Fruit fly (Drosophila melanogaster) Kc167 (cell line): Measurements from ENCODE around the gene Srr.

Experiments
- Myc ChIP-seq: fragments of >200 bp; optimal IDR thresholded peaks from 2 replicates; lab custom pipeline; 2017; ENCODE audit warnings: missing external identifiers
- Sin3A ChIP-seq: fragments of >200 bp; optimal IDR thresholded peaks from 2 replicates; lab custom pipeline; 2018; ENCODE audit warnings: missing external identifiers
- h ChIP-seq: fragments of >200 bp; optimal IDR thresholded peaks from 3 replicates; lab custom pipeline; 2018; ENCODE audit warnings: missing external identifiers
- insv ChIP-seq: fragments of >200 bp; optimal IDR thresholded peaks from 3 replicates; lab custom pipeline; 2018; ENCODE audit warnings: missing external identifiers
- psq ChIP-seq: fragments of >200 bp; optimal IDR thresholded peaks from 2 replicates; lab custom pipeline; 2017; ENCODE audit warnings: missing external identifiers
- ttk ChIP-seq: sonication (Bioruptor generic); optimal IDR thresholded peaks from 2 replicates; lab custom pipeline; 2017; ENCODE audit warnings: missing external identifiers

Gene Srr

DNA sequence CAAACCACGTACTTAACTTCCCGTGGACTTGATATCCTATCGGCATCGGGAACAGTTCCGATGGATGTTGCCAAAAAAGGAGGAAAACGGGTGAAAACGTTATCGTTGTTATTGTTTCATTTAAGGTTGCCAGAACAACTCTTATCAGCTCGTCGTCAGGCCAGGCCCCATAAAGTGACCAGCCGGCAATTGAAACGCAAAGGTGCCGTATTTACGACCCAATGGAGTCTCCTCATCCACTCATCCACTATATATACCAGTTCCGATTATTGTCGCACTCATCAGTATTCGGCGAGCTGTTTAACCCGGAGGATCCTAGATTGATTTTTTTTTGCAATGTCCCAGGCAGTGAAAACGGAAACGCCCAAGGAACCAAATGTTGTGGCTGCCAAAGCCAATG lies at the start of gene Srr:
Srr (plus strand) TSS at position 278 of the 400 bp plus-strand sequence.
- TF ChIP-seq Myc (lab: Kevin White, UChicago) (no peak), insv (lab: Kevin White, UChicago) (no peak), Sin3A (lab: Kevin White, UChicago) (no peak), ttk (lab: Kevin White, UChicago) (no peak), h (lab: Kevin White, UChicago) (no peak), psq (lab: Kevin White, UChicago) (no peak)

DNA sequence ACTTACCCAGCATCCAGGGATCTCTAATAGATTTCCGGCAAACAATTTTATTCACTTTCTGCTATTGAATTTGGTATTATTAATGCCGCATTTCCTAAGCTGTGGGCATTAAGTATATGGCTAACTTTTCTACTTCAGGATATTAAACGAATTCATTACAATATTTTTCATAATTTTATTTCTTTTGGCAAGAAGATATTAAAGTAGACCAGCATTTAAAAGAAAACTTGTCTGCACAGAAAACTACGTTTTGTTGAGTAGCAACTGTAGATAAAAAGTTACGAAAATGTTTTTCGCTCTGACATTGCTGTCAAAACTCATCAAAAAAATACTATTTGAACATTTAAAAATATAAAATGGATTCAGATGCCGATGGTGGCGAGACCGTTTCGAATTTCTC lies 43.7 kb upstream of the Srr start, which contains the start of gene HP1e:
HP1e (plus strand) TSS at position 301 of the 400 bp plus-strand sequence.
- TF ChIP-seq Myc (lab: Kevin White, UChicago) (no peak), psq (lab: Kevin White, UChicago) (no peak), Sin3A (lab: Kevin White, UChicago) (no peak), h (lab: Kevin White, UChicago) (no peak), insv (lab: Kevin White, UChicago) (no peak), ttk (lab: Kevin White, UChicago) (no peak)

DNA sequence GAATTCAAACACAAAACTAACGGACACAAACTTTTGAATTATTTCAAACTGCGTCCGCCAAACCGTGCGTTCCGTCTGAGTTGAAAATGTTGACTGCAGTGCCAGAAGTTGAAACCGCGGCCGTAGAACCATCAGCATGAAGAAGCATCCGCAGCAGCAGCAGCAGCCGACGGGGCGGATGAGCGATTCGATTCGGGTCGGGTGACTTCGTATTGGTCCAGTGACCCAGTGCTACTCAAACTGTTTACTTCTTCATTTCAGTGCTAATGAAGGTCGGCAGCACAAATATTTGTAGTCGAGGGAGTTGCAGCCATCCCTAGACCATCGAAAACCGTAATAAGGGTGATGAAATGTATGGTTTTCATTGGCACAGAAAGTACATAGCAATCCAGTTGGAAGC lies 36.8 kb upstream of the Srr start, which contains the start of gene CG8861:
CG8861 (minus strand) TSS at position 101 of the 400 bp plus-strand sequence.
- TF ChIP-seq Sin3A (lab: Kevin White, UChicago) (no peak), Myc (lab: Kevin White, UChicago) (no peak), ttk (lab: Kevin White, UChicago) (no peak), h (lab: Kevin White, UChicago) (no peak), psq (lab: Kevin White, UChicago) (no peak), insv (lab: Kevin White, UChicago) (no peak)

DNA sequence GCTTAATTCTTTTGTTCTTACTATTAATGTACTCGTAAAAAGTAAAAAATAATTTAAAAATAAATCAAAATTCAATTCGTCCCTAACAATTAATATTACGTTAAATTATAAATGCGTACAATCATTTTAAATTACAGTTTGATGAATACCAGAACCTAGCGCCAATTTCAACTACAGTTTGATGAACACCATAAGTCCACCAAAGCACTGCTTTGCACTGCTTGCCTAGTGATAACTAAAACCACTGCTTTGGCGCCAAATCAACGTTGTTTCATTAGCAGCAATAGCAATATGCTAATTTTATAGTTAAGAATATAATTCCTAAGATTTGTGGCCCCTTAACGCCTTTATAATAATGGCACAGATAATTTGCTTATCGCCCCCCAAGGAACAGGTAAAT lies 36.4 kb upstream of the Srr start:
- TF ChIP-seq h (lab: Kevin White, UChicago) (no peak), Myc (lab: Kevin White, UChicago) (no peak), psq (lab: Kevin White, UChicago) (no peak)

DNA sequence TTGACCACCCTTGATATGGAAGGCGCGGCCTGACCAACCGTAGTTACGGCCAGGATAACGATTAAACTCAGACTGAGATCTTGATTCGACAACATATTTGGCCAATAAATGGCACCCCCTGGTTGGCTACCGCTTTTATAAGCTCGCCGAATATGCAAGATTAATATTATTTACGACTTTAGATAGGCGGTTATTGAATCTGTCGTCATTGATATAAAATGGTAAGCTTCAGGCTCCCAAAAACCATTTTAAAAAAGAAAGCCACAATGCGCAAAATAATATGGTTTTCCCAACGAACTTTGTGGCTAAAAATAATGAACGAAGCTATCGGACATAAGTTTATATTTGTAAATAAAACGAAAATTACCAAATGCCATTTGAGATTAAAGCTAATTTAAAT lies 35.0 kb upstream of the Srr start, which contains the start of gene CG12951:
CG12951 (minus strand) TSS at position 101 of the 400 bp plus-strand sequence.
- TF ChIP-seq Sin3A (lab: Kevin White, UChicago) (no peak), Myc (lab: Kevin White, UChicago) (no peak), psq (lab: Kevin White, UChicago) (no peak), insv (lab: Kevin White, UChicago) (no peak), h (lab: Kevin White, UChicago) (no peak), ttk (lab: Kevin White, UChicago) (no peak)

DNA sequence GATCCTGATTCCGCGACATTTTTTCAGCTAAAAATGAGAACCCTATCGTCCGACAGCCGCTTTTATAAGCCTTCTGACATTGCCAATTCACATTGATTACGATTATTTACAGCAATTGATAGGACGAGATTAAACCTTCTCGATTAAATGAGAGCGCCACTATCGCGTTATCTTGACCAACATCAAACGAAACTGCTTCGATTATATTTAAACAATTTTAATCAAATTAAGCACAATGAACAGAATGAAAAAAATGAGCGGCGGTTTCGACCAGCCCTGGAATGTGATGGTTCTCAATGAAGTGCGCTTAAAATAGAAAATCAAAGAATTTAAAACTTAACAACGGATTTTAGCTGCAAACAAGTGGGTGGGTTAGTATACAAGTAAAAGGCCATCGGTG lies 33.3 kb upstream of the Srr start, which contains the start of gene CG16749:
CG16749 (minus strand) TSS at position 25 of the 400 bp plus-strand sequence.
- TF ChIP-seq Myc (lab: Kevin White, UChicago) (no peak), ttk (lab: Kevin White, UChicago) (no peak), Sin3A (lab: Kevin White, UChicago) (no peak), insv (lab: Kevin White, UChicago) (no peak), h (lab: Kevin White, UChicago) (no peak), psq (lab: Kevin White, UChicago) (no peak)

DNA sequence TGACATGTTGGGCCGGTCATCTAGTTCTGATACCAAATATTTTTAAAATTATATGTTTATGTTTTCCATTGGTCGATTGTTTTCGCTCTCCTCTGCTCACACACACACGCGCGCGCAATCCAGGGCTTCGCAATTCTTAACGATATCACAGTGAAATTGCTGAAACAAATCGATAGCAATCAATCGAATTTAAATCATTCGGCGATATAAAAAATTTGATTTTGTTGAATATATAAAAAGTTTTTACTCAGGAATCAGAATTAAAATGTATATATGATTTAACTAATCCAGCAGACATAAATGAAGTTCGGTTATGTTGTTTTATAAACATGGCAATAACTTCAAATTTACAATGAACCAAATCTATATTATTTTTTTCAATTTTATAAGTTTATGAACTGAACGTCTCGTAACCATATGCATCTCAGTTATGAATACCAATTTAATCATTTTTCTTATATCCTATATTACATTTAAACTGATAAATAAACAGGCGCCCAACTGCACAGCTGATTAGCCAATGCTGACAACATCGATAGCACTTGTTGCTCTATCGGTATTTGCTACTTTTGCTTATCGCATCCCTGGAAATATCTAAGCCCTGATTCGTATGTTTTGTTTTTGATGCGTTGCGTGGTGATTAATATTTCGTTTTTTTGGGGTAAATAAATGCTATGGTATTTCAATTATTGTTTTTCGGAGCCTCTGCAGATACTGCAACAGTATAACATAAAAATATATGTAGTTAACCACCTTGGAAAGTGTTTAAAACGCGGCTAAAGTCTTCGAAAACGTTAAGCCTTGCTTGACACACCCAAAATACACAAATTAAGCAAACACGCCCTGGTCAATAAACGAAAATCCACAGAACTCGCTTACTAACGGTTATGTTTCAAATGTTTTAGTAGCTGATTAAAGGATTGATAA lies 30.3 kb upstream of the Srr start, which contains the start of the genes Aduk and pasi2:
Aduk (minus strand) TSS at position 123 of the 927 bp plus-strand sequence.
pasi2 (plus strand) TSS at position 579 of the 927 bp plus-strand sequence.
- no peak for TF ChIP-seq psq (lab: Kevin White, UChicago)
- TF ChIP-seq Myc (lab: Kevin White, UChicago): no peak
- TF ChIP-seq ttk (lab: Kevin White, UChicago): no peak
- no peak for TF ChIP-seq Sin3A (lab: Kevin White, UChicago)
- no peak for TF ChIP-seq insv (lab: Kevin White, UChicago)
- no peak for TF ChIP-seq h (lab: Kevin White, UChicago)

DNA sequence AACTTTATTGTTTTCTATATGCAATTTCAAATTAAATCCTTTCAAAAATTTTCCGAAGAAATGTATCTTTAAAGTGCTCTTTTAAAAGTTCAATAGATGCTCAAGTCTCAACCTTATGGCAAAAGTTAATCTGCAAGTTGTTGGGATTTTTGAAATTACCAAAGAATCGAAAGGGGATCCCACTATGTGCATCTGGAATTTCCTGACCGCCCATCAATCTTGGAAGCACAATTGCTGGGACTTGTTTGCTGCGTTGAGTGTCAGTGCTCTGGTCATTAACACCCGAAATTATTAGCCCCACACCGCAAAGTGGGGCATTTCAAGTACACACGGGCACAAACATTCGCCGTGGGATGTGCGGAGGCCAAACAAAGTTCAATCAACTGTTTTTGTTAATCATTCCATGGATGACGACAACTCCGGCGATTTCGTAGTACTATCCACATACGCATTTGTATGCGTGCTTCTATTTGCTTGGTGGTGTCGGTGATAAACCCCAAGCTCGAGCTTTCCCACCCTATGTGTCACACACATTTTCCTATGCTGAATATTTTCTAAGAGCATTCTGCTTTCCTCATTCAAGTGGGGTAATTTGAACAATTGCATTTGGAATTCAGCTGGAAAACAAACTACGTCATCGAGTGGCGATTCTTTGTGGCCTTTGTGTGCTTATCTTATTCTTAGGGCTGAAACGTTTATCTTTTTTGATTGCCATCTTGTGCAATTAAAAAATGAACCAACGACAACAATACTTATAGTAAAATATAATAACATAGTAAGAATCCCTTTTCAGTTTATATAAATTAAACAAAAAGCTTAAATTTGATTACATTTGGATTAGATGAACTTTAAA lies 27.6 kb upstream of the Srr start:
- TF ChIP-seq psq (lab: Kevin White, UChicago) (no peak), h (lab: Kevin White, UChicago) (no peak), Sin3A (lab: Kevin White, UChicago) (no peak), Myc (lab: Kevin White, UChicago) (no peak), ttk (lab: Kevin White, UChicago) (no peak), insv (lab: Kevin White, UChicago) (no peak)

DNA sequence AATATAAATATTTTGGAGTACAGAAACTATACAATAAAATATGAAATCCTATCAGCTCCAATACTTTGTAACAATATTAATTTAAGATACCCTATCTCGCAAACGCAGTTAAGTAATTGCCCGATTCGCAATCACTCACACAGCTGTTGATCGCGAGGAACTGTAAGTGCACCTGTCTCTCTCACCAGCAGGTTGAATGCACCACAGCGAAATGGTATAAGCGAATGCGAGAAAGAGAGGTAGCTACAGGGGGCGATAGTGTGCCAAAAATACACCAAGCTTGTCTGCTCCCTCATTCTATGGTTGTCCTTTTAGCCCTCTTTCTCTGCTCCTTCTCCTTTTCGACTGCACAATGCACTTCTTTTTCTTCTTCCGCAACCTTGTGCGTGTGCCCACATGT lies 26.4 kb upstream of the Srr start:
- no peak for TF ChIP-seq Myc (lab: Kevin White, UChicago)

DNA sequence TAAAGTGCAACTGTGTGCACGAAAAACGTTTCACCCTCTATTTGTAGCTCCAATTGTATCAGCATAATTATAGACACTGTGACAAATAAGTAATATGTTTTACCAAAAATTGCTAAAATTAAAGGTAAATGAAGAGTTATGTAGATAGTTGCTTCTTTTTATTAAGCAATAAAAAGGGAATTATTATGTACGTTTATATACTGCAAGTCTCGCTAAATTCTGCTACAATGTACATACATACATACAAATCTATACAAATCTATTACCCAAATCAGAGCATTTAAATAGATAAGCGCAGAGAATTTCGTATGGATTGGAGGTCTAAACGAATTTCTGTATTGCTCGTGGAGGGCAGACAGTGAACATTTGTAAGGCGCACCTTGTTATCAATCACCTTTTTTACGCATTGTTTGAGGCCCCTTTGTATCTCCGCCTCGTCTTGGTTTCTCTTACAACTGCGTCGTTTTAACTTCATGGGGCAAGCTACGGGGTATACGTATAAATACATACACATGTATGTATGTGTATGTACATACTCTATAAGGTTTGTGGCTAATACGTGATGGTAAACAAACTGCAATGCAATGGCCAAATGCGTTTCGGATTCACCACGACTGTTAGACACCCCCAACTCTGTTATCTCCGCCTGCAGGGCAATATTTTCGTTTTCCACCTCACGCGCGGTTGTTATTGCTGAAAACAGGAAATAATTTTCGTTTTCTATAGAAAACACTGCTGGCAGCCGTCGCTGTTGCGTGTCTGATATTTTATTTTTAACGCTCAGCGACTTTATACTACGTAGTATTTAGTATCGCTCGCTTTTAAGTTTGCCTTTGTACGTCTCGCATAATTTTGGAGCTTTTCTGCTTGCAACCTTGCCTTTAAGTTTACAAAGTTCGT lies 25.8 kb upstream of the Srr start:
- no peak for TF ChIP-seq ttk (lab: Kevin White, UChicago)
- TF ChIP-seq psq (lab: Kevin White, UChicago): no peak
- no peak for TF ChIP-seq h (lab: Kevin White, UChicago)
- TF ChIP-seq insv (lab: Kevin White, UChicago): no peak
- TF ChIP-seq Myc (lab: Kevin White, UChicago): no peak
- TF ChIP-seq Sin3A (lab: Kevin White, UChicago): no peak
